Worm (Caenorhabditis elegans) whole organism, L2 larva: ENCODE data around the gene srw-15.

Experiments used
- F13H6.1 ChIP-seq: sonication (generic microtip); optimal IDR thresholded peaks from 2 replicates; lab custom pipeline; 2016; ENCODE audit warnings: missing genetic modification characterization, missing compliant biosample characterization
- Y55F3AM.14 ChIP-seq: fragments of 200-800 bp; sonication (Bioruptor generic); optimal IDR thresholded peaks from 2 replicates; lab custom pipeline; 2018; ENCODE audit warnings: mild to moderate bottlenecking, missing genetic modification characterization, missing compliant biosample characterization
- ZK546.5 ChIP-seq: sonication (generic microtip); optimal IDR thresholded peaks from 2 replicates; lab custom pipeline; 2017; ENCODE audit warnings: missing biosample characterization, missing genetic modification characterization
- alr-1 ChIP-seq: fragments of 150-350 bp; optimal IDR thresholded peaks from 2 replicates; lab custom pipeline; 2014; ENCODE audit warnings: missing biosample characterization, missing genetic modification characterization
- aly-2 ChIP-seq: fragments of 150-350 bp; optimal IDR thresholded peaks from 2 replicates; lab custom pipeline; 2014; ENCODE audit warnings: missing biosample characterization, missing genetic modification characterization
- ama-1 ChIP-seq: fragments of 150-350 bp; optimal IDR thresholded peaks from 2 replicates; lab custom pipeline; 2018; ENCODE audit warnings: inconsistent platforms
- blmp-1 ChIP-seq: sonication (generic microtip); optimal IDR thresholded peaks from 2 replicates; lab custom pipeline; 2017; ENCODE audit warnings: missing genetic modification characterization, mild to moderate bottlenecking, missing compliant biosample characterization, antibody characterized with exemption, moderate library complexity; ENCODE audit not compliant: insufficient read depth
- ceh-16 ChIP-seq: fragments of 150-350 bp; optimal IDR thresholded peaks from 2 replicates; lab custom pipeline; 2014; ENCODE audit warnings: missing biosample characterization, missing genetic modification characterization
- ceh-82 ChIP-seq: fragments of 150-350 bp; optimal IDR thresholded peaks from 2 replicates; lab custom pipeline; 2014; ENCODE audit warnings: missing biosample characterization, missing genetic modification characterization
- crh-2 ChIP-seq: sonication (generic microtip); optimal IDR thresholded peaks from 2 replicates; lab custom pipeline; 2017; ENCODE audit warnings: missing biosample characterization, missing genetic modification characterization
- dmd-4 ChIP-seq: sonication (generic microtip); optimal IDR thresholded peaks from 2 replicates; lab custom pipeline; 2017; ENCODE audit warnings: missing biosample characterization, missing genetic modification characterization
- elt-1 ChIP-seq: fragments of 150-350 bp; optimal IDR thresholded peaks from 2 replicates; lab custom pipeline; 2014; ENCODE audit warnings: missing biosample characterization, missing genetic modification characterization
- elt-3 ChIP-seq: sonication (generic microtip); optimal IDR thresholded peaks from 2 replicates; lab custom pipeline; 2017; ENCODE audit warnings: missing biosample characterization, missing genetic modification characterization
- fos-1 ChIP-seq: fragments of 150-350 bp; optimal IDR thresholded peaks from 2 replicates; lab custom pipeline; 2014; ENCODE audit warnings: missing biosample characterization, missing genetic modification characterization
- lin-13 ChIP-seq: fragments of 150-350 bp; optimal IDR thresholded peaks from 2 replicates; lab custom pipeline; 2014; ENCODE audit warnings: missing biosample characterization, missing genetic modification reagents, missing genetic modification characterization
- lin-39 ChIP-seq: fragments of 150-350 bp; optimal IDR thresholded peaks from 2 replicates; lab custom pipeline; 2014; ENCODE audit warnings: missing biosample characterization, missing genetic modification reagents, missing genetic modification characterization
- lsy-2 ChIP-seq, 2 experiments: fragments of 150-350 bp in 1 of 2; sonication (generic microtip) in 1 of 2; optimal IDR thresholded peaks; 2 replicates each; lab custom pipeline; 2014 to 2017; ENCODE audit warnings: missing biosample characterization in 2 of 2, missing genetic modification characterization in 2 of 2
- mab-5 ChIP-seq: fragments of 150-350 bp; optimal IDR thresholded peaks from 2 replicates; lab custom pipeline; 2014; ENCODE audit warnings: missing biosample characterization, missing genetic modification characterization
- mdl-1 ChIP-seq, 2 experiments: fragments of 150-350 bp in 1 of 2; sonication (generic microtip) in 1 of 2; optimal IDR thresholded peaks; 2 replicates each; lab custom pipeline; 2017; ENCODE audit warnings: missing biosample characterization in 2 of 2, missing genetic modification characterization in 2 of 2
- nhr-10 ChIP-seq: sonication (generic microtip); optimal IDR thresholded peaks from 2 replicates; lab custom pipeline; 2017; ENCODE audit warnings: missing biosample characterization, missing genetic modification characterization
- nhr-11 ChIP-seq: fragments of 150-350 bp; optimal IDR thresholded peaks from 2 replicates; lab custom pipeline; 2014; ENCODE audit warnings: missing biosample characterization, missing genetic modification characterization
- nhr-12 ChIP-seq: fragments of 150-350 bp; optimal IDR thresholded peaks from 2 replicates; lab custom pipeline; 2014; ENCODE audit warnings: missing biosample characterization, missing genetic modification characterization
- nhr-21 ChIP-seq: fragments of 150-350 bp; optimal IDR thresholded peaks from 2 replicates; lab custom pipeline; 2014; ENCODE audit warnings: missing biosample characterization, missing genetic modification characterization
- nhr-23 ChIP-seq: fragments of 150-350 bp; optimal IDR thresholded peaks from 2 replicates; lab custom pipeline; 2014; ENCODE audit warnings: missing biosample characterization, missing genetic modification reagents, missing genetic modification characterization
- nhr-237 ChIP-seq: fragments of 150-350 bp; optimal IDR thresholded peaks from 2 replicates; lab custom pipeline; 2014; ENCODE audit warnings: missing biosample characterization, missing genetic modification characterization
- nhr-25 ChIP-seq: fragments of 150-350 bp; sonication (generic microtip); optimal IDR thresholded peaks from 3 replicates; lab custom pipeline; 2014; ENCODE audit warnings: missing biosample characterization, missing genetic modification characterization
- nhr-6 ChIP-seq: fragments of 150-350 bp; optimal IDR thresholded peaks from 2 replicates; lab custom pipeline; 2014; ENCODE audit warnings: missing biosample characterization, missing genetic modification characterization
- skn-1 ChIP-seq: sonication (generic microtip); optimal IDR thresholded peaks from 2 replicates; lab custom pipeline; 2017; ENCODE audit warnings: missing biosample characterization, missing genetic modification characterization
- sma-3 ChIP-seq: sonication (generic microtip); optimal IDR thresholded peaks from 2 replicates; lab custom pipeline; 2016; ENCODE audit warnings: missing genetic modification reagents, missing genetic modification characterization, missing compliant biosample characterization
- sma-9 ChIP-seq, 2 experiments: fragments of 150-350 bp in 1 of 2; sonication (generic microtip) in 1 of 2; optimal IDR thresholded peaks; 2 replicates each; lab custom pipeline; 2014 to 2016; ENCODE audit warnings: missing genetic modification characterization in 2 of 2, mild to moderate bottlenecking in 1 of 2, missing biosample characterization in 1 of 2, missing compliant biosample characterization in 1 of 2, missing genetic modification reagents in 1 of 2, moderate library complexity in 1 of 2
- snpc-4 ChIP-seq: fragments of 150-350 bp; optimal IDR thresholded peaks from 2 replicates; lab custom pipeline; 2014; ENCODE audit warnings: missing biosample characterization, missing genetic modification characterization
- unc-55 ChIP-seq: fragments of 150-350 bp; sonication (generic microtip); optimal IDR thresholded peaks from 3 replicates; lab custom pipeline; 2014; ENCODE audit warnings: missing biosample characterization, missing genetic modification reagents, missing genetic modification characterization
- unc-62 ChIP-seq: fragments of 150-350 bp; optimal IDR thresholded peaks from 2 replicates; lab custom pipeline; 2014; ENCODE audit warnings: missing biosample characterization, missing genetic modification reagents, missing genetic modification characterization
- ztf-1 ChIP-seq: fragments of 200-800 bp; sonication (Bioruptor generic); conservative IDR thresholded peaks from 2 replicates; pipeline ENCODE4 v1.3.6; 2022; ENCODE audit warnings: missing genetic modification characterization, missing compliant biosample characterization
- ztf-11 ChIP-seq: sonication (generic microtip); optimal IDR thresholded peaks from 2 replicates; lab custom pipeline; 2017; ENCODE audit warnings: missing biosample characterization, missing genetic modification characterization
- ztf-4 ChIP-seq: fragments of 150-350 bp; optimal IDR thresholded peaks from 2 replicates; lab custom pipeline; 2014; ENCODE audit warnings: missing biosample characterization, missing genetic modification characterization

Gene srw-15

ce11 chrV:15191971-15192370 lies 38.4 kb upstream of the srw-15 start:
- TF ChIP-seq ZK546.5 (tag; lab: Kevin White, UChicago) (no peak), alr-1 (no peak), ceh-82 (tag; lab: Kevin White, UChicago) (no peak), skn-1 (no peak), dmd-4 (tag; lab: Kevin White, UChicago) (no peak), mdl-1 (tag; optimal IDR thresholded peaks at IDR 0.05; lab: Kevin White, UChicago) (no peak), snpc-4 (tag; lab: Kevin White, UChicago) (no peak), nhr-23 (tag; lab: Kevin White, UChicago) (no peak), lsy-2 (tag; optimal IDR thresholded peaks at IDR 0.05; lab: Kevin White, UChicago) (no peak), nhr-25 (tag; lab: Kevin White, UChicago) (no peak), nhr-21 (tag; lab: Kevin White, UChicago) (no peak), ama-1 (lab: Kevin White, UChicago) (no peak), sma-3 (GFP tag; lab: Kevin White, UChicago) (no peak)
- TF ChIP-seq, all 48 proteins: peak for 0

- TF ChIP-seq unc-62 (GFP tag; lab: Kevin White, UChicago): no peak
- TF ChIP-seq ceh-16 (tag; lab: Kevin White, UChicago): no peak
- TF ChIP-seq nhr-6 (tag; lab: Kevin White, UChicago): no peak
- TF ChIP-seq crh-2 (tag; lab: Kevin White, UChicago): peak; percentile 18
- peak; percentile 76 for TF ChIP-seq fos-1 (tag; lab: Kevin White, UChicago)
These were observed 38.0 kb upstream of the srw-15 start, which contains the start of gene plc-2 for ce11 chrV:15192377-15192776. Gene plc-2 (plus strand): TSS chrV:15192572.

ce11 chrV:15193909-15194308 lies 36.4 kb upstream of the srw-15 start, which contains the start of gene Y75B12B.13:
Gene Y75B12B.13 (minus strand): TSS chrV:15194009.
- TF ChIP-seq nhr-11 (tag; lab: Kevin White, UChicago) (no peak), dmd-4 (tag; lab: Kevin White, UChicago) (no peak), elt-3 (tag; lab: Kevin White, UChicago) (no peak), lin-13 (no peak), ZK546.5 (tag; lab: Kevin White, UChicago) (no peak), sma-9 (GFP tag; optimal IDR thresholded peaks at IDR 0.05; lab: Kevin White, UChicago) (no peak), sma-9 (tag; optimal IDR thresholded peaks at IDR 0.05; lab: Kevin White, UChicago) (no peak), nhr-23 (tag; lab: Kevin White, UChicago) (no peak), ceh-82 (tag; lab: Kevin White, UChicago) (no peak)

- TF ChIP-seq snpc-4 (tag; lab: Kevin White, UChicago): no peak
- TF ChIP-seq unc-55 (GFP tag; lab: Kevin White, UChicago): no peak
- TF ChIP-seq fos-1 (tag; lab: Kevin White, UChicago): no peak
- no peak for TF ChIP-seq ztf-1 (GFP tag; lab: Robert Waterston, UW)
- no peak for TF ChIP-seq nhr-237 (tag; lab: Kevin White, UChicago)
- TF ChIP-seq nhr-25 (tag; lab: Kevin White, UChicago): no peak
- TF ChIP-seq ztf-11: no peak
- TF ChIP-seq F13H6.1 (tag; lab: Kevin White, UChicago): no peak
- TF ChIP-seq nhr-10 (tag; lab: Kevin White, UChicago): no peak
- no peak for TF ChIP-seq unc-62 (GFP tag; lab: Kevin White, UChicago)
- TF ChIP-seq Y55F3AM.14 (GFP tag; lab: Kevin White, UChicago): no peak
- no peak for TF ChIP-seq aly-2 (tag; lab: Kevin White, UChicago)
- no peak for TF ChIP-seq lin-39 (tag; lab: Kevin White, UChicago)
- TF ChIP-seq alr-1: no peak
- no peak for TF ChIP-seq nhr-12
- no peak for TF ChIP-seq elt-1
- no peak for TF ChIP-seq ztf-4
- TF ChIP-seq elt-3 (tag; lab: Kevin White, UChicago): no peak
- TF ChIP-seq blmp-1 (tag; lab: Kevin White, UChicago): no peak
- no peak for TF ChIP-seq mab-5 (tag; lab: Kevin White, UChicago)
These were observed 32.4 kb upstream of the srw-15 start, which contains the start of gene srw-1 for ce11 chrV:15197955-15198354. Gene srw-1 (plus strand): TSS chrV:15198255.
